Worm (Caenorhabditis elegans): Measurements from ENCODE around the gene fbxb-87.
A peak's percentile ranks its signal among the peaks of the same experiment; 100 is the strongest.

fbxb-87 gene

ce11 chrIII:10888824-10889223 is 5.5 kb upstream of the fbxb-87 start:
- TF ChIP-seq ets-4 (tag; optimal IDR thresholded peaks at IDR 0.05) (no peak), ttx-3 (tag; optimal IDR thresholded peaks at IDR 0.05) (no peak), pax-1 (tag; optimal IDR thresholded peaks at IDR 0.05) (no peak), unc-55 (GFP tag; optimal IDR thresholded peaks at IDR 0.05) (no peak), elt-2 (tag; optimal IDR thresholded peaks at IDR 0.05) (no peak), elt-4 (tag; optimal IDR thresholded peaks at IDR 0.05) (peak; percentile 16)

- TF ChIP-seq ceh-19 (GFP tag; optimal IDR thresholded peaks at IDR 0.05) (no peak), nfya-1 (tag; optimal IDR thresholded peaks at IDR 0.05) (peak; percentile 10), K02D7.2 (tag; optimal IDR thresholded peaks at IDR 0.05) (no peak), unc-42 (tag; optimal IDR thresholded peaks at IDR 0.05) (peak; percentile 14), ceh-30 (tag; optimal IDR thresholded peaks at IDR 0.05) (no peak), elt-2 (tag; optimal IDR thresholded peaks at IDR 0.05) (no peak), T23F11.4 (GFP tag; optimal IDR thresholded peaks at IDR 0.05) (no peak)
Measured at ce11 chrIII:10895817-10896413, 1.6 kb downstream of the fbxb-87 start, which contains the start of gene com-1. TSS of gene com-1 (plus strand) at chrIII:10896363.

- TF ChIP-seq unc-55 (GFP tag; optimal IDR thresholded peaks at IDR 0.05) (no peak), hlh-6 (tag; optimal IDR thresholded peaks at IDR 0.05) (no peak), dmd-4 (tag; optimal IDR thresholded peaks at IDR 0.05; ENCODE audit: borderline replicate concordance) (no peak), che-1 (tag; optimal IDR thresholded peaks at IDR 0.05) (no peak), fkh-6 (tag; optimal IDR thresholded peaks at IDR 0.05) (no peak), sox-4 (tag; optimal IDR thresholded peaks at IDR 0.05) (no peak), lim-6 (tag; optimal IDR thresholded peaks at IDR 0.05) (no peak), Y22D7AL.16 (tag; optimal IDR thresholded peaks at IDR 0.05) (no peak), eyg-1 (tag; optimal IDR thresholded peaks at IDR 0.05) (no peak), madf-2 (tag; optimal IDR thresholded peaks at IDR 0.05) (no peak), ttx-3 (tag; optimal IDR thresholded peaks at IDR 0.05) (no peak), elt-2 (tag; optimal IDR thresholded peaks at IDR 0.05) (no peak), hlh-8 (tag; optimal IDR thresholded peaks at IDR 0.05) (no peak), K02D7.2 (tag; optimal IDR thresholded peaks at IDR 0.05) (no peak), ceh-24 (tag; optimal IDR thresholded peaks at IDR 0.05) (no peak), nhr-232 (tag; optimal IDR thresholded peaks at IDR 0.05) (no peak), hlh-30 (tag; optimal IDR thresholded peaks at IDR 0.05; ENCODE audit: insufficient read depth) (no peak), elt-4 (tag; optimal IDR thresholded peaks at IDR 0.05) (no peak)
Measured at ce11 chrIII:10902341-10902740, 8.0 kb downstream of the fbxb-87 start, which contains the start of gene unc-119. TSS of gene unc-119 (plus strand) at chrIII:10902641.

- no peak for TF ChIP-seq hlh-13 (GFP tag; optimal IDR thresholded peaks at IDR 0.05)
- no peak for TF ChIP-seq C38D4.7 (GFP tag; optimal IDR thresholded peaks at IDR 0.05)
- TF ChIP-seq nfya-1 (tag; optimal IDR thresholded peaks at IDR 0.05), result no peak
- TF ChIP-seq gmeb-2 (tag; optimal IDR thresholded peaks at IDR 0.05), result no peak
Measured at ce11 chrIII:10903009-10903609, 8.8 kb downstream of the fbxb-87 start.

- no peak for TF ChIP-seq eyg-1 (tag; optimal IDR thresholded peaks at IDR 0.05)
Measured at ce11 chrIII:10904320-10904961, 10.1 kb downstream of the fbxb-87 start.

- TF ChIP-seq hlh-30 (tag; optimal IDR thresholded peaks at IDR 0.05; ENCODE audit: insufficient read depth), result no peak
- TF ChIP-seq mec-3 (tag; optimal IDR thresholded peaks at IDR 0.05; ENCODE audit: borderline replicate concordance), result no peak
- no peak for TF ChIP-seq hlh-6 (tag; optimal IDR thresholded peaks at IDR 0.05)
- no peak for TF ChIP-seq ref-2 (tag; optimal IDR thresholded peaks at IDR 0.05)
- peak; percentile 26 for TF ChIP-seq ceh-14 (tag; optimal IDR thresholded peaks at IDR 0.05)
- TF ChIP-seq tbx-2 (tag; optimal IDR thresholded peaks at IDR 0.05), result no peak
- no peak for TF ChIP-seq fax-1 (tag; optimal IDR thresholded peaks at IDR 0.05)
- peak; percentile 68 for TF ChIP-seq unc-42 (tag; optimal IDR thresholded peaks at IDR 0.05)
- no peak for TF ChIP-seq ceh-45 (GFP tag; IDR thresholded peaks at IDR 0.05)
- TF ChIP-seq ceh-24 (tag; optimal IDR thresholded peaks at IDR 0.05), result no peak
- no peak for TF ChIP-seq ceh-6 (GFP tag; optimal IDR thresholded peaks at IDR 0.05)
- TF ChIP-seq nhr-11 (tag; optimal IDR thresholded peaks at IDR 0.05), result no peak
- TF ChIP-seq unc-55 (GFP tag; optimal IDR thresholded peaks at IDR 0.05), result peak; percentile 96
- TF ChIP-seq sox-2 (GFP tag; IDR thresholded peaks at IDR 0.05), result no peak
- TF ChIP-seq elt-4 (tag; optimal IDR thresholded peaks at IDR 0.05), result no peak
- TF ChIP-seq F13H6.1 (tag; optimal IDR thresholded peaks at IDR 0.05), result no peak
- TF ChIP-seq nfya-1 (tag; optimal IDR thresholded peaks at IDR 0.05), result peak; percentile 35
- TF ChIP-seq gmeb-2 (tag; optimal IDR thresholded peaks at IDR 0.05), result no peak
- no peak for TF ChIP-seq pha-4 (tag; optimal IDR thresholded peaks at IDR 0.05)
- no peak for TF ChIP-seq lin-11 (tag; optimal IDR thresholded peaks at IDR 0.05)
Measured at ce11 chrIII:10905112-10905511, 10.8 kb downstream of the fbxb-87 start.
